Worm (Caenorhabditis elegans): ENCODE results near the gene str-140.

DNA sequence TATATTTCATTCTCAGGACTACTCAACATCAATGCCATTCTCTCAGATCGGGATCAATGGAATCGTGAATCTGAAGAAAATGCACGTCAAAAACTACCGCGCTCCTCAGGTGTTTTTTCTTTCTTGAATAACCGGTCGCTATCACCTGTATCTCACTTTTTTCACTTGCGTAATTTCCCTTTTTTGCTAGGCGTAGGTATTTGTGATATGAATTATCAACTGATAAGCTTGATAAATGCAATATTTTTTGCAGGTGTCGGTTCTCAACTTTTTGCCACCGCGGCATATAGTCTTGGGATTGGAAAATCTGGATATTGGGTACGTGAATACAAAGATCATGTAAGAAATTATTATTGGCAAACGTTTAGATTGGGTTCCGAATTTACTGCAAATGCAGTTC is 12.5 kb downstream of the str-140 start:
- TF ChIP-seq W03F9.2 (tag; optimal IDR thresholded peaks at IDR 0.05) (no peak), dao-5 (tag; optimal IDR thresholded peaks at IDR 0.05) (no peak), him-1 (tag; optimal IDR thresholded peaks at IDR 0.05) (no peak)
